Fruit fly (Drosophila melanogaster) S2 (cell line): ENCODE data around the gene LysE.

Experiments
- CG8478 ChIP-seq: fragments of >200 bp; optimal IDR thresholded peaks from 2 replicates; lab custom pipeline; 2018
- CTCF ChIP-seq, 2 experiments: fragments of >200 bp; optimal IDR thresholded peaks; 2 replicates each; lab custom pipeline; 2018

- TF ChIP-seq CTCF (optimal IDR thresholded peaks at IDR 0.05; lab: Kevin White, UChicago) (no peak), CG8478 (lab: Kevin White, UChicago) (no peak)
Observed at dm6 chr3L:1218596-1218995, 6.0 kb downstream of the LysE start, which contains the start of gene LysP.
